Worm (Caenorhabditis elegans): ENCODE measurements around the gene R04B3.3.

DNA sequence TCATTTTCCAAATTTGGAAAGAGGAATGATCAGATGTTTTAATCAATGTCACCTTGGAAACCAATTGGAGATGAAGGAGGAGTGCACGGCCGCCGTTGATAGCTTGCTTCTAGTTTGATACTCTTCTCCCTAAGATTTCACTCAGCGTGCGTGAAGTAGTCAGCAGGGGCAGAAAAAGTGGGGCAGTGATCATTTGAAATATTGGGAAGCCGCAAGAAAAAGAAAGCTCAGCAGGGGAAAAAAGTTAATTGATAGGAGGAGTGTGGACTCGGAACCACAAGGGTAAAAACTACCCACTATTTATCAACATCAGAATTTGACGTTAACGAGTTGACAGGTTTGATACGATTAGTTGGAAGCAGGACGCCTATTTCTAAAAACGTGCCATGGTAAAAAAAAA, 32.7 kb upstream of the R04B3.3 start, which contains the start of gene K02E10.7:
- TF ChIP-seq ZK546.5 (tag; optimal IDR thresholded peaks at IDR 0.05) (no peak), ceh-82 (tag; optimal IDR thresholded peaks at IDR 0.05) (no peak), elt-3 (tag; optimal IDR thresholded peaks at IDR 0.05) (no peak), lsy-2 (tag; optimal IDR thresholded peaks at IDR 0.05) (no peak), snpc-4 (tag; optimal IDR thresholded peaks at IDR 0.05) (no peak), unc-39 (tag; optimal IDR thresholded peaks at IDR 0.05) (no peak), zag-1 (tag; optimal IDR thresholded peaks at IDR 0.05) (no peak), peb-1 (tag; optimal IDR thresholded peaks at IDR 0.05) (no peak), ztf-1 (GFP tag; conservative IDR thresholded peaks at IDR 0.05) (no peak), blmp-1 (tag; optimal IDR thresholded peaks at IDR 0.05; ENCODE audit: insufficient read depth) (no peak), dmd-4 (tag; optimal IDR thresholded peaks at IDR 0.05) (no peak), ztf-11 (tag; optimal IDR thresholded peaks at IDR 0.05) (no peak), unc-55 (GFP tag; optimal IDR thresholded peaks at IDR 0.05) (no peak)

Measured in whole organism, L2 larva.